Worm (Caenorhabditis elegans): ENCODE results near the gene ubh-1.

DNA sequence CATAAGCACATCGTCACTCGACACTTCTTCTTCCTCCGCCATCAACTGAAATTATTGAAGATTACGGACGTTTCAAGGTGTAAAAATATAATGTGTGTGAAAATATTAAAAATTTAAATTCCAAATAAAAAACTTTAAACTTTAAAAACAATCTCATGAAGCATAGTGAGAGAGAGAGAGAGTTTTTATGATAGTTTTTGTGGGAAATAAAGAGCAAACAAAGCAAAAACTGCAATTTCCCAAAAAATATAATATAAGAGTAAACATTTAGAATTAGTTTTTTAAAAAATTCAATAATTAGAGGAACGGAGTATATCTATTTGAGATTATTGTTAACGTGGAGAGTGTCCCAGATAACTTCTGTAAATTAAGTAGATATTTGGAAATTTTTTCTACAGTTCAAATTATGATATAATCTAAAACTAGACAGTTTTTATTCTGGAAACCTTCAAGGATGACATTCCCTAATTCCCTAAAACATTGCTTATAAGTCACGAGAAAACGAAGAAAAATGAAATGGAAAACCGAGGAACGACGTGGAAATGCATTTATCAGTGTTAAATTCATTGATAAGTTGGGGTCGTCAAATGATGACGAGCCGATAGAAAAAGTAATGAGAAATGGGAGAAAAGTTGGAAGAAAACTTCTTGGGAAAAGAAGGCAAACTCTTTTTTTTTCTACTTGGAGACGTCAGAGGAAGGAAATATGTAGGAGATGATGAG, 35.4 kb upstream of the ubh-1 start, which contains the start of gene dre-1:
- no peak for TF ChIP-seq him-1 (tag; optimal IDR thresholded peaks at IDR 0.05)
- TF ChIP-seq W03F9.2 (tag; optimal IDR thresholded peaks at IDR 0.05): no peak
- TF ChIP-seq dao-5 (tag; optimal IDR thresholded peaks at IDR 0.05): no peak

Data from whole organism, L4/young adult.